Fruit fly (Drosophila melanogaster) whole organism, embryonic: ENCODE data around the gene CG12723.

Experiments
- Bteb2 ChIP-seq: fragments of 200-800 bp; sonication (Bioruptor generic); optimal IDR thresholded peaks from 2 replicates; lab custom pipeline; 2016; ENCODE audit warnings: missing biosample characterization, missing genetic modification characterization
- CG13775 ChIP-seq: fragments of 200-800 bp; sonication (Bioruptor generic); optimal IDR thresholded peaks from 3 replicates; lab custom pipeline; 2017; ENCODE audit warnings: missing biosample characterization, mild to moderate bottlenecking, missing genetic modification characterization
- CG15601 ChIP-seq: fragments of 200-800 bp; sonication (Bioruptor generic); optimal IDR thresholded peaks from 3 replicates; lab custom pipeline; 2019; ENCODE audit warnings: missing biosample characterization, mild to moderate bottlenecking, missing genetic modification characterization, moderate library complexity
- CG16863 ChIP-seq: fragments of 200-800 bp; sonication (Bioruptor generic); optimal IDR thresholded peaks from 3 replicates; lab custom pipeline; 2016; ENCODE audit warnings: missing biosample characterization, missing genetic modification characterization
- CG17359 ChIP-seq: fragments of 200-800 bp; sonication (Bioruptor generic); optimal IDR thresholded peaks from 3 replicates; lab custom pipeline; 2018; ENCODE audit warnings: missing biosample characterization, mild to moderate bottlenecking, missing genetic modification characterization, moderate library complexity
- CG17361 ChIP-seq: fragments of 200-800 bp; sonication (Bioruptor generic); IDR thresholded peaks from 3 replicates; pipeline ENCODE4 v1.3.6; 2022; ENCODE audit warnings: missing biosample characterization, missing genetic modification characterization
- CG32532 ChIP-seq: fragments of 200-800 bp; sonication (Bioruptor generic); IDR thresholded peaks from 2 replicates; pipeline ENCODE4 v1.3.6; 2022; ENCODE audit warnings: missing biosample characterization, missing genetic modification characterization
- CG34422 ChIP-seq: fragments of 200-800 bp; sonication (Bioruptor generic); IDR thresholded peaks from 3 replicates; pipeline ENCODE4 v1.3.6; 2022; ENCODE audit warnings: missing biosample characterization, missing genetic modification characterization
- CG4617 ChIP-seq: fragments of 200-800 bp; sonication (Bioruptor generic); optimal IDR thresholded peaks from 3 replicates; lab custom pipeline; 2016; ENCODE audit warnings: missing biosample characterization, missing genetic modification characterization, borderline replicate concordance
- CG5953 ChIP-seq: fragments of 200-800 bp; sonication (Bioruptor generic); IDR thresholded peaks from 2 replicates; pipeline ENCODE4 v1.3.6; 2022; ENCODE audit warnings: missing biosample characterization, missing genetic modification characterization
- CG7372 ChIP-seq: fragments of 200-800 bp; sonication (Bioruptor generic); IDR thresholded peaks from 2 replicates; pipeline ENCODE4 v1.3.6; 2022; ENCODE audit warnings: missing biosample characterization, missing genetic modification characterization
- CG7963 ChIP-seq: fragments of 200-800 bp; sonication (Bioruptor generic); IDR thresholded peaks from 3 replicates; pipeline ENCODE4 v1.3.6; 2022; ENCODE audit warnings: missing biosample characterization, missing genetic modification characterization; ENCODE audit not compliant: partially characterized antibody
- CG9797 ChIP-seq: fragments of 200-800 bp; sonication (Bioruptor generic); optimal IDR thresholded peaks from 3 replicates; lab custom pipeline; 2018; ENCODE audit warnings: missing biosample characterization, mild to moderate bottlenecking, missing genetic modification characterization
- CkIIα-i1 ChIP-seq: fragments of 200-800 bp; sonication (Bioruptor generic); IDR thresholded peaks from 2 replicates; pipeline ENCODE4 v1.3.6; 2022; ENCODE audit warnings: missing biosample characterization, missing genetic modification characterization
- E2f1 ChIP-seq: fragments of 200-800 bp; sonication (Bioruptor generic); IDR thresholded peaks from 2 replicates; pipeline ENCODE4 v1.3.6; 2022; ENCODE audit warnings: missing biosample characterization, missing genetic modification characterization
- Ets97D ChIP-seq: fragments of 200-800 bp; sonication (Bioruptor generic); optimal IDR thresholded peaks from 3 replicates; lab custom pipeline; 2016; ENCODE audit warnings: missing biosample characterization, missing genetic modification characterization
- Gug ChIP-seq: fragments of 200-800 bp; sonication (Bioruptor generic); IDR thresholded peaks from 4 replicates; pipeline ENCODE4 v1.3.6; 2022; ENCODE audit warnings: missing biosample characterization, missing genetic modification characterization
- Hr3 ChIP-seq: fragments of 200-800 bp; sonication (Bioruptor generic); optimal IDR thresholded peaks from 3 replicates; lab custom pipeline; 2016; ENCODE audit warnings: missing biosample characterization, missing genetic modification characterization
- Kr ChIP-seq: fragments of 200-800 bp; sonication (Bioruptor generic); optimal IDR thresholded peaks from 2 replicates; lab custom pipeline; 2017; ENCODE audit warnings: missing biosample characterization, mild to moderate bottlenecking, missing genetic modification characterization
- MESR4 ChIP-seq: fragments of 200-800 bp; sonication (Bioruptor generic); optimal IDR thresholded peaks from 2 replicates; lab custom pipeline; 2018; ENCODE audit warnings: missing biosample characterization, mild to moderate bottlenecking, missing genetic modification characterization, moderate library complexity
- Mes4 ChIP-seq: fragments of 200-800 bp; sonication (Bioruptor generic); optimal IDR thresholded peaks from 2 replicates; lab custom pipeline; 2016; ENCODE audit warnings: missing biosample characterization, missing genetic modification characterization
- Neu2 ChIP-seq: fragments of 200-800 bp; sonication (Bioruptor generic); optimal IDR thresholded peaks from 3 replicates; lab custom pipeline; 2016; ENCODE audit warnings: missing biosample characterization, missing genetic modification characterization, borderline replicate concordance
- Ptx1 ChIP-seq: fragments of 200-800 bp; sonication (Bioruptor generic); IDR thresholded peaks from 2 replicates; pipeline ENCODE4 v1.3.6; 2022; ENCODE audit warnings: missing biosample characterization, missing genetic modification characterization
- Rx ChIP-seq: fragments of 200-800 bp; sonication (Bioruptor generic); IDR thresholded peaks from 2 replicates; pipeline ENCODE4 v1.3.6; 2022; ENCODE audit warnings: missing biosample characterization, missing genetic modification characterization
- Sox102F ChIP-seq: fragments of 200-800 bp; sonication (Bioruptor generic); optimal IDR thresholded peaks from 2 replicates; lab custom pipeline; 2018; ENCODE audit warnings: missing biosample characterization, mild to moderate bottlenecking, missing genetic modification characterization, moderate library complexity
- Sry-δ ChIP-seq: fragments of 200-800 bp; sonication (Bioruptor generic); optimal IDR thresholded peaks from 2 replicates; lab custom pipeline; 2016; ENCODE audit warnings: missing biosample characterization, missing genetic modification characterization
- ara ChIP-seq: fragments of 200-800 bp; sonication (Bioruptor generic); IDR thresholded peaks from 2 replicates; pipeline ENCODE4 v1.3.6; 2022; ENCODE audit warnings: missing biosample characterization, missing genetic modification characterization
- ase ChIP-seq: fragments of 200-800 bp; sonication (Bioruptor generic); IDR thresholded peaks from 3 replicates; pipeline ENCODE4 v1.3.6; 2022; ENCODE audit warnings: missing biosample characterization, missing genetic modification characterization
- bowl ChIP-seq: fragments of 200-800 bp; sonication (Bioruptor generic); IDR thresholded peaks from 2 replicates; pipeline ENCODE4 v1.3.6; 2022; ENCODE audit warnings: missing biosample characterization, missing genetic modification characterization
- da ChIP-seq: fragments of 200-800 bp; sonication (Bioruptor generic); optimal IDR thresholded peaks from 2 replicates; lab custom pipeline; 2016; ENCODE audit warnings: missing biosample characterization, missing genetic modification characterization
- dan ChIP-seq: fragments of 200-800 bp; sonication (Bioruptor generic); IDR thresholded peaks from 2 replicates; pipeline ENCODE4 v1.3.6; 2022; ENCODE audit warnings: missing biosample characterization, missing genetic modification characterization
- esg ChIP-seq: fragments of 200-800 bp; sonication (Bioruptor generic); conservative IDR thresholded peaks from 2 replicates; pipeline ENCODE4 v1.3.6; 2022; ENCODE audit warnings: missing biosample characterization, missing genetic modification characterization
- eve ChIP-seq, 2 experiments: fragments of >200 bp; optimal IDR thresholded peaks; 2 replicates each; lab custom pipeline; 2017; ENCODE audit warnings: missing biosample characterization in 2 of 2, missing genetic modification characterization in 2 of 2
- ewg ChIP-seq: fragments of 200-800 bp; sonication (Bioruptor generic); optimal IDR thresholded peaks from 3 replicates; lab custom pipeline; 2017; ENCODE audit warnings: mild to moderate bottlenecking, missing biosample characterization, missing genetic modification reagents, missing genetic modification characterization
- exex ChIP-seq: fragments of 200-800 bp; sonication (Bioruptor generic); optimal IDR thresholded peaks from 4 replicates; lab custom pipeline; 2018; ENCODE audit warnings: missing biosample characterization, mild to moderate bottlenecking, missing genetic modification characterization, moderate library complexity
- ftz-f1 ChIP-seq: fragments of 200-800 bp; sonication (Bioruptor generic); optimal IDR thresholded peaks from 2 replicates; lab custom pipeline; 2016; ENCODE audit warnings: missing biosample characterization, missing genetic modification characterization
- gem ChIP-seq: fragments of 200-800 bp; sonication (Bioruptor generic); optimal IDR thresholded peaks from 2 replicates; lab custom pipeline; 2019; ENCODE audit warnings: missing biosample characterization, mild to moderate bottlenecking, missing genetic modification characterization, moderate library complexity
- grau ChIP-seq: fragments of 200-800 bp; optimal IDR thresholded peaks from 3 replicates; lab custom pipeline; 2019; ENCODE audit warnings: missing biosample characterization, mild to moderate bottlenecking, missing genetic modification characterization, moderate library complexity
- inv ChIP-seq: fragments of 200-800 bp; sonication (Bioruptor generic); IDR thresholded peaks from 2 replicates; pipeline ENCODE4 v1.3.6; 2022; ENCODE audit warnings: missing biosample characterization, missing genetic modification characterization; ENCODE audit not compliant: partially characterized antibody
- ken ChIP-seq: fragments of 200-800 bp; sonication (Bioruptor generic); IDR thresholded peaks from 3 replicates; pipeline ENCODE4 v1.3.6; 2022; ENCODE audit warnings: missing biosample characterization, missing genetic modification characterization
- maf-S ChIP-seq: fragments of 200-800 bp; sonication (Bioruptor generic); optimal IDR thresholded peaks from 2 replicates; lab custom pipeline; 2016; ENCODE audit warnings: missing biosample characterization, missing genetic modification characterization
- nom ChIP-seq: fragments of 200-800 bp; sonication (Bioruptor generic); optimal IDR thresholded peaks from 2 replicates; lab custom pipeline; 2017; ENCODE audit warnings: missing biosample characterization, missing genetic modification characterization, mild to moderate bottlenecking, moderate library complexity, missing genetic modification reagents
- peb ChIP-seq: fragments of 200-800 bp; sonication (Bioruptor generic); IDR thresholded peaks from 2 replicates; pipeline ENCODE4 v1.3.6; 2022; ENCODE audit warnings: missing biosample characterization, missing genetic modification characterization
- pita ChIP-seq: fragments of 200-800 bp; sonication (Bioruptor generic); optimal IDR thresholded peaks from 2 replicates; lab custom pipeline; 2017; ENCODE audit warnings: missing biosample characterization, mild to moderate bottlenecking, missing genetic modification characterization
- row ChIP-seq: fragments of 200-800 bp; sonication (Bioruptor generic); IDR thresholded peaks from 3 replicates; pipeline ENCODE4 v1.3.6; 2022; ENCODE audit warnings: missing biosample characterization, missing genetic modification characterization
- scrt ChIP-seq: fragments of 200-800 bp; sonication (Bioruptor generic); optimal IDR thresholded peaks from 2 replicates; lab custom pipeline; 2018; ENCODE audit warnings: missing biosample characterization, mild to moderate bottlenecking, missing genetic modification characterization, moderate library complexity
- slou ChIP-seq: fragments of 200-800 bp; sonication (Bioruptor generic); optimal IDR thresholded peaks from 3 replicates; lab custom pipeline; 2016; ENCODE audit warnings: missing biosample characterization, missing genetic modification characterization
- tna ChIP-seq: fragments of 200-800 bp; sonication (Bioruptor generic); IDR thresholded peaks from 2 replicates; pipeline ENCODE4 v1.3.6; 2022; ENCODE audit warnings: missing biosample characterization, missing genetic modification characterization; ENCODE audit not compliant: partially characterized antibody
- z ChIP-seq: fragments of 200-800 bp; sonication (Bioruptor generic); IDR thresholded peaks from 3 replicates; pipeline ENCODE4 v1.3.6; 2022; ENCODE audit warnings: missing biosample characterization, missing genetic modification characterization

CG12723 gene

DNA sequence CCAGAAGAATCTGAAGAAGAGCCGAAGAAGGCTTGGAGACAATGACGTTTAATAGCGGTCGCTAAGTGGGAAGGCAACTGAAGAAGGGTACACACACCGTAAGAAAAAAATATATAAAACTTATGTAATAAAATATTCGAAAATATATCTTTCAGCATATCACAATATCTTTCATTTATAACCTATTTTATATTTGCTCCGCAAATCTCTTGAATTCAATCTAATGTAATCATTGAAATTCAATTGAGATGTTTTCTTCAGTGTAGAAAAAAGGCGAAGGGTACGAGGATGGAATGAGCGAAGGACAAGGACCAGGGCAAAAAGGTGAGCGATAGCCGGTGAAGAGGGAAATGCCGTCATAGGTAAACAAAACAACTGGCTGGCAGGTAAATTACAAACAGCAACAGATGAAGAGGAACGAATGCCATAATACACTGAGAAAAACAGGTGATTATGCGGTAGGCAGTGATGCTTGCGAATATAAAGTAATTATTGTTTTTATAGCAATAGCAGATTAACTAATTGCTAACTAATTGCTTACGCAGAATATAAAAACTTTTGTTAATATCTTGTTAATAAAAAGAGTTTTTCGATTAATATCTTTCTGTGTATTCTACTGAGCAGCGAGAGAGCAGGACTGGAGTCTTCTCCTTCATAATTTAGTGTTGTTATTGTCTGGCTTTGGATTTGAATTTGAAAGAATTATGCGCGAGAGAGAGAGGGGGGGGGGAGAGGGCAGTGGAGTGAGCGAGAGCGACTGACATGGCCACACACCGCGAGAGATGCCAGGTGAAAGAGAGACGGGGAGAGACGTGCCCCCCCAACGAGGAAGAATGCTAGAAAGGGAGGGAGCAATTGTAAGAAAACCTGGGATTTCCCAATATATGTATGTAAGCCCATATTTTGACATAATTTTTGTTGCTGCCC lies 42.4 kb upstream of the CG12723 start (continued):
- TF ChIP-seq Ets97D (GFP tag; lab: Kevin White, UChicago) (peak; percentile 61), Ptx1 (peak; percentile 74), Sry-δ (GFP tag; lab: Kevin White, UChicago) (peak; percentile 55), maf-S (GFP tag; lab: Kevin White, UChicago) (peak; percentile 74), exex (no peak), scrt (GFP tag; lab: Kevin White, UChicago) (peak; percentile 82), ase (GFP tag; lab: Robert Waterston, UW) (peak; percentile 68), Mes4 (peak; percentile 72), Neu2 (peak; percentile 93), CG32532 (GFP tag; lab: Robert Waterston, UW) (peak; percentile 75), da (GFP tag; lab: Kevin White, UChicago) (peak; percentile 66), bowl (GFP tag; lab: Robert Waterston, UW) (peak; percentile 46; the same call in 1 of the 2 replicates), CG17361 (peak; percentile 89), nom (GFP tag; lab: Kevin White, UChicago) (peak; percentile 92), CkIIα-i1 (GFP tag; lab: Robert Waterston, UW) (no peak), CG16863 (GFP tag; lab: Kevin White, UChicago) (peak; percentile 79), pita (no peak), ewg (GFP tag; lab: Kevin White, UChicago) (peak; percentile 51), grau (tag; lab: Kevin White, UChicago) (peak; percentile 61), Bteb2 (peak; percentile 74), gem (peak; percentile 89), CG9797 (GFP tag; lab: Kevin White, UChicago) (no peak), row (peak; percentile 89), Rx (peak; percentile 69; the same call in 1 of the 2 replicates), slou (GFP tag; lab: Kevin White, UChicago) (peak; percentile 77), CG5953 (GFP tag; lab: Robert Waterston, UW) (peak; percentile 39; the same call in 1 of the 2 replicates), CG17359 (tag; lab: Kevin White, UChicago) (peak; percentile 69), peb (GFP tag; lab: Robert Waterston, UW) (peak; percentile 55; the same call in 1 of the 2 replicates), MESR4 (GFP tag; lab: Kevin White, UChicago) (no peak), eve (GFP tag; optimal IDR thresholded peaks at IDR 0.05; lab: Kevin White, UChicago) (peak; percentile 74 to 94), Hr3 (GFP tag; lab: Kevin White, UChicago) (peak; percentile 77), Kr (GFP tag; lab: Kevin White, UChicago) (peak; percentile 86), inv (GFP tag; lab: Robert Waterston, UW) (no peak), CG15601 (tag; lab: Kevin White, UChicago) (peak; percentile 81), tna (GFP tag; lab: Robert Waterston, UW) (no peak), dan (GFP tag; lab: Robert Waterston, UW) (peak; percentile 90), ara (GFP tag; lab: Robert Waterston, UW) (peak; percentile 88), CG7372 (peak; percentile 45; the same call in 1 of the 2 replicates), ftz-f1 (GFP tag; lab: Kevin White, UChicago) (no peak), CG7963 (GFP tag; lab: Robert Waterston, UW) (no peak), ken (GFP tag; lab: Robert Waterston, UW) (peak; percentile 80), z (GFP tag; lab: Robert Waterston, UW) (peak; percentile 33; the same call in 1 of the 3 replicates), Sox102F (GFP tag; lab: Kevin White, UChicago) (peak; percentile 74), esg (GFP tag; lab: Robert Waterston, UW) (peak; percentile 44), CG4617 (GFP tag; lab: Kevin White, UChicago) (peak; percentile 9), CG34422 (peak; percentile 85), CG13775 (GFP tag; lab: Kevin White, UChicago) (peak; percentile 89), E2f1 (GFP tag; lab: Robert Waterston, UW) (peak; percentile 79), Gug (GFP tag; lab: Robert Waterston, UW) (peak; percentile 69)
